Worm (Caenorhabditis elegans) whole organism, late embryonic: Measurements from ENCODE around the gene ZC155.4.

Source experiments
- syd-9 ChIP-seq: sonication (generic microtip); optimal IDR thresholded peaks from 2 replicates; lab custom pipeline; 2016; ENCODE audit warnings: mild to moderate bottlenecking, missing genetic modification characterization, moderate library complexity, missing compliant biosample characterization
- zip-5 ChIP-seq: sonication (generic microtip); optimal IDR thresholded peaks from 2 replicates; lab custom pipeline; 2016; ENCODE audit warnings: missing genetic modification characterization, missing compliant biosample characterization

- TF ChIP-seq zip-5 (tag; lab: Kevin White, UChicago): no peak
- TF ChIP-seq syd-9 (tag; lab: Kevin White, UChicago): no peak
Measured at ce11 chrIII:5185620-5186019, 29.7 kb downstream of the ZC155.4 start, which contains the start of gene pup-2.
